Worm (Caenorhabditis elegans): ENCODE data around the gene K04C2.5.

K04C2.5 gene

DNA sequence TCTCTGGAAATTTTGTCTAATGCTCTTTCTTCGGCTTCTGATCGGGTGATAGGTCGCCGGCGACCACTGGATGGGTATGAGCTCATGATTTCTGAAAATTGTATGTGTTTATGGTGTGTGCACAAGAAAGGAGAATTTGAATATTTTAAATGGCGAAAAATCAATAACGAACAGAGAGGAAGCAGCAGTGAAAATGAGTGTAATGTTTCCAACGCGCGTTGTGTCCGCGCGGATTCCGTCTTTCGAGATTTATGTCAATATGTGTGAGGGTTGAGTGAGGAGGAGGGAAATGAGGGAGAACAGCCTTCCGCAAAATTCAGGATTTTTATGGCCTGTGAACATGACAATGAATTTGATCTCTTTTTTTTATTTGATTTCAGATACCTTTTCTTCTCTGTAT, 37.3 kb upstream of the K04C2.5 start, which contains the start of gene flap-1:
Gene flap-1 (minus strand): TSS at position 101 of the 400 bp plus-strand sequence.
- TF ChIP-seq zip-2 (tag; optimal IDR thresholded peaks at IDR 0.05) (no peak), aha-1 (tag) (peak; percentile 89)

DNA sequence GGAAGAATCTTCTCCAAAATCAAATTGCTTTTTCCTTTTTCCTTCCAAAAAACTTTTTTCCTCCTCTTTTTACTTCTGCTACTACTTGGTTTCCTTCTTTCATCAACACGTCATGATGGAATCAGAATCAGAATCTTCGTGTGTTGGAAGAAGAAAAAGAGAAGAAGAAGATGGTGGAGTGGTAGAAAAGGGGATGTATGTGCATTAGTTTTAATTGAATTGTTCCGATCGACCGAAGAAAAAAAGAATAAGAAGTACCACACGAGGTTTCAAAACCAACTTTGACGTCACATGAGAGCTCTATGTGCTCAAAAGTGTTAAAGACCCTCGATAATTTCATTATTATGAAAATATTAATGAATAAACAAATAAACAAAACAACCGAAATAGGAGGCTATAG, 23.4 kb upstream of the K04C2.5 start:
- TF ChIP-seq mdl-1 (tag; optimal IDR thresholded peaks at IDR 0.05) (no peak), lsy-2 (tag; optimal IDR thresholded peaks at IDR 0.05) (peak in 1 of 2 experiments; percentile 31), ces-1 (GFP tag; optimal IDR thresholded peaks at IDR 0.05) (peak; percentile 52), snpc-1.2 (GFP tag; IDR thresholded peaks at IDR 0.05) (no peak), ceh-28 (tag; optimal IDR thresholded peaks at IDR 0.05) (no peak)

DNA sequence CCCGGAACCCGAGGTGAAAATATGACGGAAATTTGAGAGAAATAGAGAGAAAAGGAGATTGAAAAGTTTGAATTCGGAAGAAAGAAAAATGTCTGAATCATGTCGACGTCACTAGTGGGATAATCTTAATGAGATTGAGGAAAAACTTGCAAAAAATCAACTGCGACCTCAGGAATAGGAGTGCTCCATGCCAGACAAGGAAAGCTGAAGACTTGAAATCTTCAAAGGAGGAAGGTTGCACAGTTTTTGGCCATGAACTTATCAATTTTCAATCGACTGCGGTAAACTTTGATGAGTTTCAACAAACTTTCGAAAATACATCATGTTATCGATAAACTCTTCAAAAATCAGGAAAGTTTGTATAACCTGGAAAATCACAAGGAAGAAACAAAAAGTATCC, 20.9 kb upstream of the K04C2.5 start, which contains the start of gene pdf-1:
Gene pdf-1 (minus strand): TSS at position 101 of the 400 bp plus-strand sequence.
- no peak for TF ChIP-seq nhr-11 (tag; optimal IDR thresholded peaks at IDR 0.05)
- no peak for TF ChIP-seq nhr-237 (tag; optimal IDR thresholded peaks at IDR 0.05)
- no peak for TF ChIP-seq aly-2 (tag; optimal IDR thresholded peaks at IDR 0.05)
- no peak for TF ChIP-seq lin-38 (GFP tag; IDR thresholded peaks at IDR 0.05)
- TF ChIP-seq nhr-111 (GFP tag; optimal IDR thresholded peaks at IDR 0.05): no peak
- TF ChIP-seq vab-7 (GFP tag; IDR thresholded peaks at IDR 0.05): no peak
- TF ChIP-seq aha-1 (tag): no peak
- no peak for TF ChIP-seq lin-13 (GFP tag; optimal IDR thresholded peaks at IDR 0.05)
- TF ChIP-seq nhr-25 (tag; optimal IDR thresholded peaks at IDR 0.05; ENCODE audit: borderline replicate concordance, insufficient read depth): no peak
- TF ChIP-seq spr-1 (tag; optimal IDR thresholded peaks at IDR 0.05): no peak

DNA sequence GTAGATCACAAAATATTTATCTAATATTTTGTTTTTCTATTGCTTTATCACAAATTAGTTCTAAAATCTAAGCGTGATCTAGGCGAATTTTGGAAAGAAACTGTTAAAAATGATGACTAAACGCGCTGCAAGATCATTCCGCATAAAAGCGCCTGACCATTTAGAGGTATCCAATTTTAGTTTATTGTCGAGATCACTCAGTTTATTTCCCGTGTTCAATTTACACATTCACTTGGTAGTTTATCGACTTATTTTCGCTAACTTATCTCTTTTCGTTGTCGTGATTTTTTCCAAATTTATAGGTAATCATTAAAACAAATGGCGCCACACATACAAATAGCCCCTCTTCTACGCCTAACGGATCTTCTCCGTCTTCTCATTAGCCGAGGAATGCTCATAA, 14.9 kb upstream of the K04C2.5 start, which contains the start of gene T07E3.2:
Gene T07E3.2 (plus strand): TSS at position 301 of the 400 bp plus-strand sequence.
- TF ChIP-seq snpc-1.2 (GFP tag; IDR thresholded peaks at IDR 0.05) (no peak), lin-15B (tag; optimal IDR thresholded peaks at IDR 0.05) (no peak), ztf-7 (tag; optimal IDR thresholded peaks at IDR 0.05) (no peak), F10B5.3 (tag; optimal IDR thresholded peaks at IDR 0.05) (no peak), dpl-1 (GFP tag; optimal IDR thresholded peaks at IDR 0.05) (no peak), spr-3 (GFP tag; optimal IDR thresholded peaks at IDR 0.05) (no peak)

DNA sequence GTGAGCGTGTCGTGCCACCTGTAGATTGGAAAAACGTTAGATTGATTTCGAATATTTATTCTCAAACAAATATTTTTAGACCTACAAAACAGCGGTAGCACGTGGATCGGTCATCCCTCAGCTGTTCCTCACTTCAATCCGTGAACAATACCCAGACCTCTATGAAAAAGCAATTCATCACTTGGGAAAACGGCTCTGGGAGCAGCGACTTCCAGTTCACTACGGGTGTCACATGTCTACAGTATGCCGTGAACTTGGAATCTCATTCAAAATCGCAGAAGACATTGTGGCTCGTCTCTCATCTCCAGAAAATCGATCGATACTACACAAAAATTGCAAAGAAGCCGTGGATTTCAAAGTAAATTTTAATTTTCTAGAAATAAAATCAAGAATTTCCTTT, 13.0 kb upstream of the K04C2.5 start:
- TF ChIP-seq dmd-6 (GFP tag; IDR thresholded peaks at IDR 0.05) (peak; percentile 13; the same call in 1 of the 2 replicates), ctbp-1 (GFP tag; IDR thresholded peaks at IDR 0.05) (no peak)

ce11 chrIII:6903056-6903977, 11.9 kb upstream of the K04C2.5 start, which contains the start of the genes brc-2 and T07E3.3:
brc-2 (minus strand) TSS chrIII:6903106.
T07E3.3 (plus strand) TSS chrIII:6903877.
- no peak for TF ChIP-seq T20F7.1 (GFP tag; optimal IDR thresholded peaks at IDR 0.05)
- TF ChIP-seq lir-3 (tag; optimal IDR thresholded peaks at IDR 0.05): no peak
- TF ChIP-seq dve-1 (tag; optimal IDR thresholded peaks at IDR 0.05; ENCODE audit: insufficient read depth): no peak
- TF ChIP-seq hmg-1.1 (GFP tag; IDR thresholded peaks at IDR 0.05): no peak
- TF ChIP-seq lin-38 (GFP tag; IDR thresholded peaks at IDR 0.05): peak; percentile 61
- no peak for TF ChIP-seq ceh-82 (tag; optimal IDR thresholded peaks at IDR 0.05)
- no peak for TF ChIP-seq daf-12 (tag; optimal IDR thresholded peaks at IDR 0.05)
- TF ChIP-seq rbr-2 (tag; optimal IDR thresholded peaks at IDR 0.05): no peak
- no peak for TF ChIP-seq set-16 (GFP tag; IDR thresholded peaks at IDR 0.05)
- no peak for TF ChIP-seq Y48G9A.11 (GFP tag; IDR thresholded peaks at IDR 0.05)
- TF ChIP-seq F26F4.8 (GFP tag; conservative IDR thresholded peaks at IDR 0.05): no peak
- TF ChIP-seq dmd-6 (GFP tag; IDR thresholded peaks at IDR 0.05): peak; percentile 40; the same call in 1 of the 2 replicates
- TF ChIP-seq madf-5 (GFP tag; IDR thresholded peaks at IDR 0.05): no peak
- no peak for TF ChIP-seq ZK337.2 (GFP tag; IDR thresholded peaks at IDR 0.05)
- no peak for TF ChIP-seq egl-27 (tag; optimal IDR thresholded peaks at IDR 0.05)
- no peak for TF ChIP-seq T26A8.4 (GFP tag; IDR thresholded peaks at IDR 0.05)
- TF ChIP-seq F49E8.2 (tag; optimal IDR thresholded peaks at IDR 0.05; ENCODE audit: borderline replicate concordance): no peak
- no peak for TF ChIP-seq ama-1 (optimal IDR thresholded peaks at IDR 0.05)
- no peak for TF ChIP-seq lin-39 (tag; optimal IDR thresholded peaks at IDR 0.05)
- TF ChIP-seq nhr-77 (tag; optimal IDR thresholded peaks at IDR 0.05): no peak
- TF ChIP-seq pqm-1 (tag; optimal IDR thresholded peaks at IDR 0.05): peak; percentile 17

Data from whole organism, L4 larva.